Fruit fly (Drosophila melanogaster): ENCODE results near the gene RpS20.

Gene RpS20

dm6 chr3R:20802253-20802652 lies 19.7 kb upstream of the RpS20 start:
- TF ChIP-seq Pif1A (GFP tag; optimal IDR thresholded peaks at IDR 0.05): no peak
- TF ChIP-seq fd96Ca (GFP tag; IDR thresholded peaks at IDR 0.05): no peak
- TF ChIP-seq gl (tag; optimal IDR thresholded peaks at IDR 0.05): no peak
- no peak for TF ChIP-seq CG12605 (GFP tag; IDR thresholded peaks at IDR 0.05)
- no peak for TF ChIP-seq CG15710 (tag; optimal IDR thresholded peaks at IDR 0.05)
- no peak for TF ChIP-seq rn (GFP tag; IDR thresholded peaks at IDR 0.05)
- no peak for TF ChIP-seq Pif1B (GFP tag; optimal IDR thresholded peaks at IDR 0.05)
- no peak for TF ChIP-seq CG32121 (GFP tag; IDR thresholded peaks at IDR 0.05)
- no peak for TF ChIP-seq CG34367 (tag; optimal IDR thresholded peaks at IDR 0.05)
- TF ChIP-seq Snoo (tag; optimal IDR thresholded peaks at IDR 0.05): no peak
- no peak for TF ChIP-seq CG4496 (GFP tag; IDR thresholded peaks at IDR 0.05)
- TF ChIP-seq CG8159 (tag; optimal IDR thresholded peaks at IDR 0.05): no peak
- TF ChIP-seq CG17806 (tag; optimal IDR thresholded peaks at IDR 0.05): no peak
- TF ChIP-seq Ets98B (GFP tag; IDR thresholded peaks at IDR 0.05): no peak
- TF ChIP-seq CG10348 (GFP tag; IDR thresholded peaks at IDR 0.05): no peak

DNA sequence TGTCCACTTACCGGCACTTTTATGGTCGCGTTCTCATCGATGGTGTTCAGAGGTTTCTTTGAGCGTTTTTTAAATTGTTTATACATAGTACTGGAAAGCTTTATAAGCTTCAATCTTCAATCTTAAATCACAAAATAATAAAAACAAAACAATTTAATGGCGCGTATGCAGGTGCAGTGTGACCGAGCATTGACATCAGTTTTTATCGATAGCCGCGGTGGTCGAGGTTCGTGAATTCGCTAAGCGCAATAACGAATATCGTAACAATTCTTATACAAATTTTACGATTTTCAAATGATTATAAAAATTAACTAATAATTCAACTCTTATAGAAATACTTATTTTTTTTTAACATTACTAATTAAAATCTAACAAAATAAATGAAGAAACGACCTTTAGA lies 6.0 kb upstream of the RpS20 start, which contains the start of gene Fancd2:
TSS of gene Fancd2 (minus strand) at position 183 of the 400 bp plus-strand sequence.
- TF ChIP-seq Ets98B (GFP tag; IDR thresholded peaks at IDR 0.05): no peak
- TF ChIP-seq D1 (tag; optimal IDR thresholded peaks at IDR 0.05): peak; percentile 10

DNA sequence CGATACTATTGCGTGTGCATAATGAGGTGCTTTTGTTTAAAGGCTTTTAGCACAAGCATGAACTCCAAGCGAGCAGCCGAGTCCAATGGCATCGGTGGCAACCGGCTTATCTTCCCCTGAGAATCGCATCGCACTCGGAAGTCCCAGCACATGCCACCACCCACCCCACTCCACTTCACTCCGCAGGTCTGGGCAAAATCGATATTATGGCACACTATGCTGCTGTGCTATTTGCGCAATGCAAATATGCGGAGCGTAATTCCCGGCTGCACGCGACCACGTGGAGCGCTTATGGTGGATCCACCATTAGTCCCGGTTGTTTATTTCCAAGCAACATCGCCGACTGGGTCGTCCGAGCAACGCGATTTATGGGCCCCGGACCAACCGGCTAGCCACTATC lies 3.7 kb upstream of the RpS20 start:
- TF ChIP-seq EcR (GFP tag; optimal IDR thresholded peaks at IDR 0.05): no peak
- TF ChIP-seq CG13204 (GFP tag; optimal IDR thresholded peaks at IDR 0.05): no peak
- no peak for TF ChIP-seq CG17806 (tag; optimal IDR thresholded peaks at IDR 0.05)
- no peak for TF ChIP-seq Snoo (tag; optimal IDR thresholded peaks at IDR 0.05)
- TF ChIP-seq CG4496 (GFP tag; IDR thresholded peaks at IDR 0.05): 0 out of 3 replicates have a peak, but pooled peaks have one; percentile 20
- no peak for TF ChIP-seq fd96Ca (GFP tag; IDR thresholded peaks at IDR 0.05)

dm6 chr3R:20818689-20819088 lies 3.3 kb upstream of the RpS20 start, which contains the start of gene CG17270:
Gene CG17270, minus strand, starts transcription at chr3R:20818929.
- no peak for TF ChIP-seq CG13204 (GFP tag; optimal IDR thresholded peaks at IDR 0.05)
- no peak for TF ChIP-seq Pif1B (GFP tag; optimal IDR thresholded peaks at IDR 0.05)
- 0 out of 2 replicates have a peak, but pooled peaks have one; percentile 8 for TF ChIP-seq CG32121 (GFP tag; IDR thresholded peaks at IDR 0.05)
- no peak for TF ChIP-seq CG8159 (tag; optimal IDR thresholded peaks at IDR 0.05)
- TF ChIP-seq CG34367 (tag; optimal IDR thresholded peaks at IDR 0.05): no peak
- no peak for TF ChIP-seq CG4496 (GFP tag; IDR thresholded peaks at IDR 0.05)

- TF ChIP-seq CG13204 (GFP tag; optimal IDR thresholded peaks at IDR 0.05): no peak
- TF ChIP-seq CG12605 (GFP tag; IDR thresholded peaks at IDR 0.05): peak; percentile 65; the same call in 1 of the 2 replicates
Measured at dm6 chr3R:20823704-20824454, 1.9 kb downstream of the RpS20 start, which contains the start of gene CG17272. Gene CG17272, minus strand, starts transcription at chr3R:20824239.

DNA sequence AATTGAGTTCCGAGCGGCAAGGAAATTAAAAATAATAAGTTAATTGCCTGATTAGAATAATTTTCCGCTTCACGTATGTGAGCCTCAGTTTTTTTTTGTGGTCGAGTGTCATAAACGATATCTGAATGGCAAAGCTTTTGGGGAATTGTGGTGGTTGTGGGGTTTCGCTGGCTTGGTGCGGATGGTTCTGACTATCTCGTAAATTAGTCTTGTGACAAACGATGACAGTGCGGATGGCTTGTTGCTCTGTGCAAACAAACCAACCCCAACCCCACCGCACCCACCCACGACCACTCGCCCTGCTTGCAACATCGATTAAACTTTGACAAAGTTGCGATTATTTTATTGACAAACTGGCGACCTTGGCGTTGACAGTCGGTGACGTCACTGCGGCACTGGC lies 4.9 kb downstream of the RpS20 start:
- TF ChIP-seq fd96Ca (GFP tag; IDR thresholded peaks at IDR 0.05) (no peak), D1 (tag; optimal IDR thresholded peaks at IDR 0.05) (no peak), Pif1A (GFP tag; optimal IDR thresholded peaks at IDR 0.05) (no peak), Pif1B (GFP tag; optimal IDR thresholded peaks at IDR 0.05) (no peak), Ets98B (GFP tag; IDR thresholded peaks at IDR 0.05) (no peak), CG8301 (tag; optimal IDR thresholded peaks at IDR 0.05) (no peak), Snoo (tag; optimal IDR thresholded peaks at IDR 0.05) (no peak), EcR (GFP tag; optimal IDR thresholded peaks at IDR 0.05) (no peak), CG12605 (GFP tag; IDR thresholded peaks at IDR 0.05) (no peak), CG32121 (GFP tag; IDR thresholded peaks at IDR 0.05) (no peak)

DNA sequence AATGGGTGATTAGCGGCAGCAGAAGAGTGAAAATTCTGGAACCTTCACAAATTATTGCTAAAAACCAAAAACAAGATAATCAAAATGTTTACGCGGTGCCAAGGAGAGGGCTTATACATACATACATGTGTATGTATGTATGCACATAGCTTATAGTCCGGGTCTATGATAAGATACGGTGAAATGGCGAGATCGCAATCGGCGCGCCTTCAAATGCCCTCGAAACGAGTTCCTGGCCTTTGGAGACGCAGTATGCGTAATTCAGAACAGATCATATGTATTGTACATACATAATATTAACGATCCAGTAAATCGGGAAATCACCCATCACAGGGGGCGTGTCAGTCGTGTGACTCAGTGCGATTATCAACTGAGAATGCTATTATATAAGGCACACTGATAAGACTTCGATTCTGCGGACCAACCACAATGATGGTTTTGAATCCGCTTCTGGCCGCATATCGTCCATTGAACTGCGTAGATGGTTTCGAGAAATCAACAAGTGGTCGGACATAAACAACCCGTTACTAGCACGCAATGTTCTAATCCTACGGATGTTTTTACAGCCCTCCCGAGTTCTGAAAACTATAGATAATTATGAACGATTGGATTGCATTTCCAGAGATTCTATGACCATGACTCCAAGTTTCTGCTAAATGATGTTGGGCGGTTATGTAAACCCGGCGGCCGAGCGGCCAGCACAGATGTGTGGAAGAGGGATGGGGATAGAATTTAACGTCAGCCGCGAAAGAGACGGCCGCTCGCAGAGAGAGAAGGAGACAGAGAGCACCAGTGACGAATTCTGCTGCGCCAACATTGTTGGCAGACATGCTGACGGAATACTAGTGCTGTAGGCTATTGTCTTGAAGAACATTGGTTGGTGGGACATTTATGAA lies 6.8 kb downstream of the RpS20 start:
- TF ChIP-seq EcR (GFP tag; optimal IDR thresholded peaks at IDR 0.05): peak; percentile 96
- no peak for TF ChIP-seq CG14655 (GFP tag; optimal IDR thresholded peaks at IDR 0.05)
- TF ChIP-seq CG32121 (GFP tag; IDR thresholded peaks at IDR 0.05): no peak
- peak; percentile 81 for TF ChIP-seq CG13204 (GFP tag; optimal IDR thresholded peaks at IDR 0.05)
- TF ChIP-seq Ets98B (GFP tag; IDR thresholded peaks at IDR 0.05): no peak
- no peak for TF ChIP-seq CG17806 (tag; optimal IDR thresholded peaks at IDR 0.05)
- TF ChIP-seq CG12605 (GFP tag; IDR thresholded peaks at IDR 0.05): 0 out of 2 replicates have a peak, but pooled peaks have one; percentile 25

Data from whole organism, pupa.